Fruit fly (Drosophila melanogaster): ENCODE measurements around the gene CG17776.

CG17776 gene

dm6 chrX:2145690-2146470 lies 38.6 kb upstream of the CG17776 start (continued):
- no peak for TF ChIP-seq MESR4 (GFP tag; optimal IDR thresholded peaks at IDR 0.05)
- peak; percentile 60 for TF ChIP-seq CG2678 (tag; optimal IDR thresholded peaks at IDR 0.05)
- TF ChIP-seq row (GFP tag; IDR thresholded peaks at IDR 0.05), result peak; percentile 87
- peak; percentile 32 for TF ChIP-seq CrebB (tag; optimal IDR thresholded peaks at IDR 0.05)
- no peak for TF ChIP-seq run (tag; optimal IDR thresholded peaks at IDR 0.05)
- no peak for TF ChIP-seq HLH3B (GFP tag; IDR thresholded peaks at IDR 0.05)
- TF ChIP-seq dpn (GFP tag; optimal IDR thresholded peaks at IDR 0.05), result peak; percentile 15 to 66
- TF ChIP-seq mam (GFP tag; optimal IDR thresholded peaks at IDR 0.05), result peak; percentile 31
- no peak for TF ChIP-seq CG4707 (GFP tag; optimal IDR thresholded peaks at IDR 0.05)
- TF ChIP-seq CG5953 (GFP tag; IDR thresholded peaks at IDR 0.05), result no peak
- TF ChIP-seq da (GFP tag; optimal IDR thresholded peaks at IDR 0.05), result no peak
- peak; percentile 49 for TF ChIP-seq CG30403 (GFP tag; optimal IDR thresholded peaks at IDR 0.05)
- TF ChIP-seq CG1602 (GFP tag; optimal IDR thresholded peaks at IDR 0.05), result no peak
- TF ChIP-seq Sry-β (GFP tag; optimal IDR thresholded peaks at IDR 0.05), result no peak
- no peak for TF ChIP-seq pan (optimal IDR thresholded peaks at IDR 0.05)
- no peak for TF ChIP-seq pan (GFP tag; optimal IDR thresholded peaks at IDR 0.05 in 1 of 2, IDR thresholded peaks at IDR 0.05 in 1 of 2)
- no peak for TF ChIP-seq CG6175 (GFP tag; IDR thresholded peaks at IDR 0.05)
- 0 out of 2 replicates have a peak, but pooled peaks have one; percentile 20 for TF ChIP-seq dimm (GFP tag; IDR thresholded peaks at IDR 0.05)
- TF ChIP-seq twi (tag; optimal IDR thresholded peaks at IDR 0.05), result peak; percentile 6
- TF ChIP-seq CG18764 (GFP tag; optimal IDR thresholded peaks at IDR 0.05), result no peak
- no peak for TF ChIP-seq CG10274 (GFP tag; optimal IDR thresholded peaks at IDR 0.05)
- peak; percentile 16 for TF ChIP-seq Ssrp (tag; optimal IDR thresholded peaks at IDR 0.05)
- TF ChIP-seq Ptx1 (GFP tag; IDR thresholded peaks at IDR 0.05), result peak; percentile 39
- TF ChIP-seq CG32767 (GFP tag; IDR thresholded peaks at IDR 0.05), result no peak
- no peak for TF ChIP-seq nom (GFP tag; optimal IDR thresholded peaks at IDR 0.05)
- TF ChIP-seq Mad (GFP tag; optimal IDR thresholded peaks at IDR 0.05), result no peak
- TF ChIP-seq CG14667 (GFP tag; IDR thresholded peaks at IDR 0.05), result 0 out of 2 replicates have a peak, but pooled peaks have one; percentile 5
- peak; percentile 89 for TF ChIP-seq Ets65A (GFP tag)
- peak; percentile 67 for TF ChIP-seq corto (GFP tag; optimal IDR thresholded peaks at IDR 0.05)
- peak; percentile 5 for TF ChIP-seq CG4282 (GFP tag; optimal IDR thresholded peaks at IDR 0.05)
- TF ChIP-seq Hr78 (GFP tag; optimal IDR thresholded peaks at IDR 0.05), result peak in 1 of 2 experiments; percentile 87
- peak; percentile 77; the same call in 2 of the 3 replicates for TF ChIP-seq hb (GFP tag; IDR thresholded peaks at IDR 0.05; ENCODE audit: partially characterized antibody)
- TF ChIP-seq Oli (tag; optimal IDR thresholded peaks at IDR 0.05), result no peak
- TF ChIP-seq YL-1 (GFP tag; optimal IDR thresholded peaks at IDR 0.05), result no peak
- peak; percentile 55 for TF ChIP-seq CG10147 (GFP tag; optimal IDR thresholded peaks at IDR 0.05)
- peak; percentile 45 for TF ChIP-seq CG7839 (tag; optimal IDR thresholded peaks at IDR 0.05)
- TF ChIP-seq Hr39 (optimal IDR thresholded peaks at IDR 0.05), result no peak
- no peak for TF ChIP-seq sima (GFP tag; optimal IDR thresholded peaks at IDR 0.05)
- peak; percentile 60 for TF ChIP-seq hbn (GFP tag; IDR thresholded peaks at IDR 0.05; ENCODE audit: partially characterized antibody)
- no peak for TF ChIP-seq z (GFP tag; IDR thresholded peaks at IDR 0.05)
- peak; percentile 62; the same call in 2 of the 3 replicates for TF ChIP-seq CG6791 (GFP tag; IDR thresholded peaks at IDR 0.05; ENCODE audit: partially characterized antibody)
- peak; percentile 31; the same call in 1 of the 2 replicates for TF ChIP-seq ssp (GFP tag; IDR thresholded peaks at IDR 0.05)
- peak; percentile 30 for TF ChIP-seq fu2 (GFP tag; optimal IDR thresholded peaks at IDR 0.05)
- peak; percentile 36; the same call in 1 of the 2 replicates for TF ChIP-seq CG31441 (GFP tag; IDR thresholded peaks at IDR 0.05)
- TF ChIP-seq inv (GFP tag; IDR thresholded peaks at IDR 0.05; ENCODE audit: partially characterized antibody), result peak; percentile 63
- peak; percentile 47 to 62 for TF ChIP-seq tll (GFP tag; optimal IDR thresholded peaks at IDR 0.05)
- TF ChIP-seq Gug (GFP tag; IDR thresholded peaks at IDR 0.05), result peak; percentile 30; the same call in 1 of the 4 replicates
- no peak for TF ChIP-seq org-1 (GFP tag; optimal IDR thresholded peaks at IDR 0.05)
- TF ChIP-seq lmd (GFP tag; IDR thresholded peaks at IDR 0.05), result peak; percentile 35; the same call in 1 of the 2 replicates
